Worm (Caenorhabditis elegans): Measurements from ENCODE around the gene C16C10.2.

DNA sequence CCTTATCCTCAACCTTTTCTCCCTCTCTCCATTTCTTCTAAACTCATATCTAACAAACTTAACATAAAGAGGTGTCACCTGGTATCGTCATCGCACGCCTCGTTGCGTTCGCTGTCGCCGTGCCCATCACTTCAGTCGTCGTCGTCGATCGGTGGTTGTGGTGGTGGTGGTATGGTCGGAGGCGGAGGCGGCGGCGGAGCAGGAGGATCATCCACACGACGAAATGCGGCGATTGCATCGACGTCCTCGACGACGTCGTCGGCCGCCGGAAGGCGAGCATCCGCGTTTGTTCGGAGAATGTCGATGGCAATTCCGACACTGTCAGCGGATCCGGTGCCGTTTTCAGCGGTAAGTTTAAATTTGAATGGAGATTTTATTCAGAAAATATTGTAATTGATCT lies 44.4 kb downstream of the C16C10.2 start:
- no peak for TF ChIP-seq Y56A3A.18 (GFP tag; IDR thresholded peaks at IDR 0.05)
- no peak for TF ChIP-seq unc-62 (GFP tag; optimal IDR thresholded peaks at IDR 0.05)
- no peak for TF ChIP-seq bed-1 (GFP tag; IDR thresholded peaks at IDR 0.05)
- peak; percentile 58; the same call in 1 of the 2 replicates for TF ChIP-seq egrh-3 (GFP tag; IDR thresholded peaks at IDR 0.05)
- no peak for TF ChIP-seq ama-1 (optimal IDR thresholded peaks at IDR 0.05)
- TF ChIP-seq ama-1 (GFP tag; optimal IDR thresholded peaks at IDR 0.05) = no peak
- TF ChIP-seq xnd-1 (tag; optimal IDR thresholded peaks at IDR 0.05) = no peak
